Worm (Caenorhabditis elegans): ENCODE data around the gene F40G12.4.
"Not testable (repeated sequence)": the region's sequence is repeated elsewhere in the genome, so short reads cannot be mapped to it uniquely, and the experiment has no call there.

F40G12.4 gene

DNA sequence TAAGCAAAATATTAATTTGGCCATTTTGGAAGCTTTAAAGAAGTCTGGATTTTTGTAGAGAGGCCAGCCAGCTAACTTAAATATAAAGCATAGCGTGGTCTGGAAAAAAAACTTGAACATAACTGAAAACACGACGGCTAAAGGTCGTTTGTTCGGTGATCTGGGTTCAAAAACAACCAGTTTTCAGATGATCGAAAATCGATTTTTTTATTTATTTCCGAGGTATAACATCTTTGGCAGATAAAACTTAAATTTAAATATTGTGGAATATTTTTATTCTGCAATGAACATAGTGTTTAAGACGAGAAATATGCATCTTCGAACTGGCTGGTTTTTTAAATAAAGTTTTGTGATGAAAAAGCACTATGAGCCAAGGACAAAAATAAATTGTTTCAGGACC lies at the start of gene F40G12.4:
F40G12.4 (minus strand) TSS at position 101 of the 400 bp plus-strand sequence.
- TF ChIP-seq flt-1 (GFP tag; IDR thresholded peaks at IDR 0.05) (no peak), ama-1 (optimal IDR thresholded peaks at IDR 0.05) (no peak)

DNA sequence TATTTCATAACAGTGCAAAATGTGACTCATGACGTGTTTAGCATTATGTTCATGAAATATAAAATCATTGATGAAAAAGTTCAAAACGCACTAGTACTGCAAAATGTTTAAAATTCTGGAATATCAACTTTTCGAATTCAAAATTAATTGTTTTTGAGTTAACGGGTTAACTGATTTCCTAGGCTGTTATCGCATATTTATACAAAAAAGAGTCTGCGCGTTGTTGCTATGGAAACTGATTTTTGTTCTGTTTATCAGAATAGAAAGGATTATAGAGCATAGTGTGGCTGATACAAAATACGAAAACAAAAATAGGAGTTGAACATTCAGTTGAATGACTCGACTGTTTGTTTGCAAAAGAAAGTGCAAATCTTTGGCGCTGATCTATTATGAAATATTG lies 49.1 kb upstream of the F40G12.4 start:
- TF ChIP-seq F13C5.2 (tag; optimal IDR thresholded peaks at IDR 0.05) (no peak), tbx-37 (GFP tag; conservative IDR thresholded peaks at IDR 0.05) (no peak), ceh-13 (GFP tag; optimal IDR thresholded peaks at IDR 0.05) (no peak), sea-1 (GFP tag; conservative IDR thresholded peaks at IDR 0.05) (no peak), ama-1 (optimal IDR thresholded peaks at IDR 0.05) (no peak), pes-1 (GFP tag; IDR thresholded peaks at IDR 0.05) (no peak), hmbx-1 (tag; optimal IDR thresholded peaks at IDR 0.05) (no peak), tbx-11 (GFP tag; IDR thresholded peaks at IDR 0.05) (no peak), tra-4 (tag; optimal IDR thresholded peaks at IDR 0.05) (no peak), scrt-1 (GFP tag; IDR thresholded peaks at IDR 0.05) (no peak), aly-1 (tag; optimal IDR thresholded peaks at IDR 0.05) (no peak), flt-1 (GFP tag; IDR thresholded peaks at IDR 0.05) (no peak), hmg-4 (GFP tag; optimal IDR thresholded peaks at IDR 0.05) (no peak)

DNA sequence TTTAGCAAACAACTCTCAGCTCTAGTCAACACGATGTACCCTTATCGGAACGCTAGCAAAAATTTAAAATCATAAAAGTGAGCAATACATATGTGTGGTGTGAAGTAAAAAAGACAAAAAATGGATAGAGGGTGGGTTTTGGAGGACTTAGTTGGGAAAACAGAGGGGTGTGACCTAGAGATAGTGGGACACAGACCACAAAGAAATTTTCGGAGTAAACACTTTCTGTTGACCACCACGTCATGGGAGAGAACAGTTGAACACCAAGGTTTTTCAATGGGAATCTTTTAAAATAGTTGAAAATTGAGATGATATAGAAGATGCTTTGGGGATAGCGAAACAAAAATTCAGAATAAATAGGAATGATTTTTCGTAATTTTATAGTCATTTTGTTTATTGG lies 48.7 kb upstream of the F40G12.4 start:
- TF ChIP-seq hmbx-1 (tag; optimal IDR thresholded peaks at IDR 0.05) = no peak
- no peak for TF ChIP-seq tbx-37 (GFP tag; conservative IDR thresholded peaks at IDR 0.05)
- no peak for TF ChIP-seq flt-1 (GFP tag; IDR thresholded peaks at IDR 0.05)
- TF ChIP-seq F13C5.2 (tag; optimal IDR thresholded peaks at IDR 0.05) = no peak
- no peak for TF ChIP-seq sea-1 (GFP tag; conservative IDR thresholded peaks at IDR 0.05)
- TF ChIP-seq hnd-1 (tag; optimal IDR thresholded peaks at IDR 0.05) = no peak
- TF ChIP-seq hmg-4 (GFP tag; optimal IDR thresholded peaks at IDR 0.05) = no peak
- TF ChIP-seq B0310.2 (tag; optimal IDR thresholded peaks at IDR 0.05) = no peak
- no peak for TF ChIP-seq ets-7 (tag; optimal IDR thresholded peaks at IDR 0.05)
- TF ChIP-seq pes-1 (GFP tag; IDR thresholded peaks at IDR 0.05) = no peak
- no peak for TF ChIP-seq ama-1 (optimal IDR thresholded peaks at IDR 0.05)
- TF ChIP-seq ceh-13 (GFP tag; optimal IDR thresholded peaks at IDR 0.05) = no peak
- TF ChIP-seq ceh-36 (tag; optimal IDR thresholded peaks at IDR 0.05) = no peak
- TF ChIP-seq tra-4 (tag; optimal IDR thresholded peaks at IDR 0.05) = no peak
- TF ChIP-seq scrt-1 (GFP tag; IDR thresholded peaks at IDR 0.05) = no peak

DNA sequence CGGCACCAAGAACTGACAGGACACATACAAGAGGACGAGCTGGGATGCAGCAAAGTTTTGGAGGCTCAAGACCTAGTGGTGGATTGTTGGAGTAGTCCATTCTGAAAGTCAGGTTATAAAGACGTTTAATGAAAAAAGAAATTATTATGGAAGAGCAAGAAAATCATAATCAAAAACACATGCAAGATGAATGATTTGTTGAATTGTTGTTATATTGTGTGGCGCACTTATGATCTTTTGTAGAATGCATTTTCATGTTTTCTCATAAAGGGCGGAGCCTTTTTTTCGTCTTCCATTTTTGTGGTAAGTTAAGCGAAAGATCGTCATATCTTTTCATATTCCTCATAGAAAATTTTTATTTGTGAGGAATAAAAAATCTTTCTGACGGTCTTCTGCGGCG lies 48.0 kb upstream of the F40G12.4 start, which contains the start of gene F47B8.2:
F47B8.2 (minus strand) TSS at position 101 of the 400 bp plus-strand sequence.
- TF ChIP-seq tra-4 (tag; optimal IDR thresholded peaks at IDR 0.05) = no peak

DNA sequence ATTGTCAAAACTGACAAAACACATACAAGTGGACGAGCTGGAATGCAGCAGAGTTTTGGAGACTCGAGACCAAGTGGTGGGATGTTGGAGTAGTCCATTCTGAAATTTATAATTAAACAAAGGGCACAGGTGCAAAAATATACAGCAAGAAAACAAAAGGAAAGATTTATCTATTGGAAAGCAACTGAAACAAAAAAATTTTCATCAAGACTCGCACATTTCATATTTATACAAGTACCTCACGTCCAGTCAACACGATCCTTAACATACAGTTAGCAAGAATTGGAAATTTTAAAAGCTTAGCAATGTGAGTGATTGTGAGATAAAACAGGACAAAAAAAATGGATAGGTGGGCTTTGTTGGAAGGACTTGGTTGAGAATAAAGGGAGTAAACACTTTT lies 45.7 kb upstream of the F40G12.4 start, which contains the start of gene F47B8.1:
F47B8.1 (minus strand) TSS at position 101 of the 400 bp plus-strand sequence.
- TF ChIP-seq B0310.2 (tag; optimal IDR thresholded peaks at IDR 0.05) = no peak
- no peak for TF ChIP-seq aly-1 (tag; optimal IDR thresholded peaks at IDR 0.05)
- TF ChIP-seq tbx-11 (GFP tag; IDR thresholded peaks at IDR 0.05) = no peak

DNA sequence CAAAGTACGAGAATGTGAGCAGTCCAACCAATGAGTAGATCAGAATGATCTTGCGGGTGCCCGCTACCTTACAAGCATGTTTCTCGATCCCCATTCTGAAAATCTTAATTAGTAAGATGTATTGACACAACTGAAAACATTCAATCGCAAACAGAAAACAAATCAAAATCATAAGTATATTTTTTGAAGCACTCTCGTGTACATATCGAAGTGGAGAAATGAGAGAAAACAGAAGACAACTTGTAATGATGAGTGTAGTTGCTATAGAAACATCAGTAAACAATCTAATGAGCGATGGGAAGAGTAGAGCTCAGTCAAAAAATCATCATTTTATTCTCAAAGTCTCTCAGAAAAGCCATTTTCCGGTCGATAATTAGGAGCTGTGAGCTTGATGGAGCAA lies 44.2 kb upstream of the F40G12.4 start, which contains the start of gene F14D7.8:
F14D7.8 (minus strand) TSS at position 101 of the 400 bp plus-strand sequence.
- TF ChIP-seq ceh-13 (GFP tag; optimal IDR thresholded peaks at IDR 0.05) (no peak), tra-4 (tag; optimal IDR thresholded peaks at IDR 0.05) (no peak), tbx-11 (GFP tag; IDR thresholded peaks at IDR 0.05) (no peak), hmg-4 (GFP tag; optimal IDR thresholded peaks at IDR 0.05) (no peak), B0310.2 (tag; optimal IDR thresholded peaks at IDR 0.05) (no peak), F13C5.2 (tag; optimal IDR thresholded peaks at IDR 0.05) (no peak), scrt-1 (GFP tag; IDR thresholded peaks at IDR 0.05) (no peak), ets-7 (tag; optimal IDR thresholded peaks at IDR 0.05) (no peak), flt-1 (GFP tag; IDR thresholded peaks at IDR 0.05) (no peak), tbx-37 (GFP tag; conservative IDR thresholded peaks at IDR 0.05) (no peak), sea-1 (GFP tag; conservative IDR thresholded peaks at IDR 0.05) (no peak), aly-1 (tag; optimal IDR thresholded peaks at IDR 0.05) (no peak), ama-1 (optimal IDR thresholded peaks at IDR 0.05) (no peak), hmbx-1 (tag; optimal IDR thresholded peaks at IDR 0.05) (no peak), ceh-36 (tag; optimal IDR thresholded peaks at IDR 0.05) (no peak), pes-1 (GFP tag; IDR thresholded peaks at IDR 0.05) (no peak), hnd-1 (tag; optimal IDR thresholded peaks at IDR 0.05) (no peak)

DNA sequence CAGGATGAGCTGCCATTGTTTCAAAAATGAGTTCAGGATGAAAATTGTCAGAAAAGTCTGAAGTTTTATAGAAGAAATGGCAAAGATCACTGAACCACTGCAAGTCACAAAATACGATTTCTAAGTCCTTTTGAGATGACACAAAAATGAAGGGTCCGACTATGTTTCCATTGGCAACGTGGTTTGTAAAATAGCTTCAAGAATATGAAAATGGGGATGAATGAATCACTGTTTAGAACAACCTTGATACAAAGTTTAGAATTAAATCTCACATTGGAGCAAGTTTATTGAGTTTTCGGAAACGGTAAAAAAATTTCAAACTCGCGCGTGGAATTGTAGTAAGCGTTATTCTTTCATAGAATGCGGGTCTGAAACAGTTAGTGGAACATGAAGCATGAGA lies 42.6 kb upstream of the F40G12.4 start, which contains the start of gene ddn-3:
ddn-3 (minus strand) TSS at position 101 of the 400 bp plus-strand sequence.
- TF ChIP-seq tbx-37 (GFP tag; conservative IDR thresholded peaks at IDR 0.05) (no peak), tbx-11 (GFP tag; IDR thresholded peaks at IDR 0.05) (no peak), sea-1 (GFP tag; conservative IDR thresholded peaks at IDR 0.05) (no peak)

DNA sequence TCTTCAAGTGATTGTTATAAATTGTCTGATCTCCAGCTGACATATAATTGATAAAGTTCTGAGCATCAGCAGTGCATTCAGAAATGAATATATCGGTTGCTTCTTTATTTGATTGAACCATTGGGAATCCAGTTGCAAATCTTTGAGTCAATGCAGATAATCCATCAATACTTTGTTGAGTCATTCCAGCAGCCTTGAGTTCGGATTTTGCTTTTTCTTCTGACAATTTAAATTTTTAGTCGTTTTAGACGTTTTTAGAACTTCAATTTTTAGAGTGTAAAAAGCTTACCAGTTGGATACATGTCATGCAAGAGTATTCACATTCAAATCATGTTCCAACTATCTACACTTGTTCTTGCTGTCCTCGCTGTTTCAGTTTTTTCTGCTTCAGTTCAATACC lies 41.1 kb upstream of the F40G12.4 start, which contains the start of gene F14D7.14:
F14D7.14 (plus strand) TSS at position 301 of the 400 bp plus-strand sequence.
- not testable (repeated sequence) for TF ChIP-seq flt-1 (GFP tag; IDR thresholded peaks at IDR 0.05); B0310.2 (tag; optimal IDR thresholded peaks at IDR 0.05); ets-7 (tag; optimal IDR thresholded peaks at IDR 0.05)

DNA sequence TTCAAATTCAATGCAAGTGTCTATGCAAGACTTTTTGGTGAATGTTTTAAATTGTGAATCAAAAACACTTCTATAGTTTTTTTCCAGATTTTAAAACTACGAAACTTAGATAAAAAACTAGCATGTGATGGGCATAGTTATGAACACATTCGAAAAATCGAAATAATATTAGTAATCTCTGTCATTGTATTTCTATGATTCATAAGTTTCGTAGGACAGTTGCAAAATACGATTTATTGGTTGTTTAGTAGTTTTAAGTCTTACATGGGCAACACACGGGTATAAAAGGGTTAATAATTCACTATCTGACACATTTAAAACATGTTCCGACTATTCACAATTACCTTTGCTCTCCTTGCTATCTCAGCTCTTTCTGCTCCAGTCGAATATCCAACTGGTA lies 39.6 kb upstream of the F40G12.4 start, which contains the start of gene spig-5:
spig-5 (plus strand) TSS at position 301 of the 400 bp plus-strand sequence.
- TF ChIP-seq flt-1 (GFP tag; IDR thresholded peaks at IDR 0.05); ets-7 (tag; optimal IDR thresholded peaks at IDR 0.05); ceh-13 (GFP tag; optimal IDR thresholded peaks at IDR 0.05): not testable (repeated sequence)

Measured in whole organism, early embryonic.